Worm (Caenorhabditis elegans) whole organism, early embryonic: ENCODE data around the gene R03E9.2.

Experiments
- aly-1 ChIP-seq: sonication (generic microtip); optimal IDR thresholded peaks from 2 replicates; lab custom pipeline; 2016; ENCODE audit warnings: missing genetic modification characterization, missing compliant biosample characterization
- ama-1 ChIP-seq: fragments of 150-350 bp; optimal IDR thresholded peaks from 2 replicates; lab custom pipeline; 2014
- ceh-13 ChIP-seq: fragments of 200-800 bp; sonication (Bioruptor generic); optimal IDR thresholded peaks from 2 replicates; lab custom pipeline; 2018; ENCODE audit warnings: mild to moderate bottlenecking, missing genetic modification characterization, missing compliant biosample characterization
- ceh-36 ChIP-seq: sonication (generic microtip); optimal IDR thresholded peaks from 2 replicates; lab custom pipeline; 2016; ENCODE audit warnings: missing genetic modification characterization, inconsistent platforms, missing compliant biosample characterization
- flt-1 ChIP-seq: fragments of 200-800 bp; sonication (Bioruptor generic); IDR thresholded peaks from 2 replicates; pipeline ENCODE4 v1.3.6; 2022; ENCODE audit warnings: missing genetic modification characterization, missing compliant biosample characterization
- hnd-1 ChIP-seq: sonication (generic microtip); optimal IDR thresholded peaks from 2 replicates; lab custom pipeline; 2016; ENCODE audit warnings: missing genetic modification characterization, missing compliant biosample characterization
- pes-1 ChIP-seq: fragments of 200-800 bp; sonication (Bioruptor generic); IDR thresholded peaks from 2 replicates; pipeline ENCODE4 v1.3.6; 2022; ENCODE audit warnings: missing genetic modification reagents, missing genetic modification characterization, missing compliant biosample characterization
- tra-4 ChIP-seq: sonication (generic microtip); optimal IDR thresholded peaks from 2 replicates; lab custom pipeline; 2017; ENCODE audit warnings: missing genetic modification characterization, missing compliant biosample characterization

ce11 chrX:6682683-6683082, 50.4 kb downstream of the R03E9.2 start, which contains the start of gene F38B6.8:
- TF ChIP-seq ceh-36 (tag; lab: Kevin White, UChicago) (no peak), hnd-1 (no peak), aly-1 (tag; lab: Kevin White, UChicago) (no peak), flt-1 (GFP tag; lab: Robert Waterston, UW) (no peak), pes-1 (no peak), ceh-13 (no peak), ama-1 (lab: Kevin White, UChicago) (no peak), tra-4 (tag; lab: Kevin White, UChicago) (no peak)
